Fruit fly (Drosophila melanogaster) whole organism, embryonic: ENCODE measurements around the gene Spn88Eb.

ENCODE experiments used
- Abd-B ChIP-seq: fragments of 200-800 bp; sonication (Bioruptor generic); optimal IDR thresholded peaks from 2 replicates; lab custom pipeline; 2018; ENCODE audit warnings: missing biosample characterization, mild to moderate bottlenecking, missing genetic modification characterization, moderate library complexity
- Atf-2 ChIP-seq: fragments of 200-800 bp; sonication (Bioruptor generic); optimal IDR thresholded peaks from 2 replicates; lab custom pipeline; 2016; ENCODE audit warnings: missing biosample characterization, missing genetic modification characterization
- Awh ChIP-seq: fragments of 200-800 bp; sonication (Bioruptor generic); IDR thresholded peaks from 2 replicates; pipeline ENCODE4, ENCODE4 v1.3.6; 2022; ENCODE audit warnings: missing biosample characterization, missing genetic modification characterization
- C15 ChIP-seq: fragments of 200-800 bp; sonication (Bioruptor generic); IDR thresholded peaks from 3 replicates; pipeline ENCODE4 v1.3.6; 2022; ENCODE audit warnings: missing biosample characterization, missing genetic modification characterization
- CG10147 ChIP-seq: fragments of 200-800 bp; sonication (Bioruptor generic); optimal IDR thresholded peaks from 2 replicates; lab custom pipeline; 2019; ENCODE audit warnings: missing biosample characterization, mild to moderate bottlenecking, missing genetic modification characterization, moderate library complexity
- CG1024 ChIP-seq: fragments of 200-800 bp; sonication (Bioruptor generic); IDR thresholded peaks from 2 replicates; pipeline ENCODE4 v1.3.6; 2022; ENCODE audit warnings: missing biosample characterization, missing genetic modification characterization
- CG12236 ChIP-seq: fragments of 200-800 bp; sonication (Bioruptor generic); optimal IDR thresholded peaks from 2 replicates; lab custom pipeline; 2016; ENCODE audit warnings: missing biosample characterization, missing genetic modification characterization
- CG1233 ChIP-seq: fragments of 200-800 bp; sonication (Bioruptor generic); optimal IDR thresholded peaks from 4 replicates; lab custom pipeline; 2018; ENCODE audit warnings: missing biosample characterization, mild to moderate bottlenecking, missing genetic modification characterization
- CG12391 ChIP-seq: fragments of 200-800 bp; sonication (Bioruptor generic); optimal IDR thresholded peaks from 3 replicates; lab custom pipeline; 2018; ENCODE audit warnings: missing biosample characterization, mild to moderate bottlenecking, missing genetic modification characterization, moderate library complexity
- CG15073 ChIP-seq: fragments of 200-800 bp; sonication (Bioruptor generic); optimal IDR thresholded peaks from 2 replicates; lab custom pipeline; 2016; ENCODE audit warnings: missing biosample characterization, missing genetic modification characterization
- CG17361 ChIP-seq: fragments of 200-800 bp; sonication (Bioruptor generic); IDR thresholded peaks from 3 replicates; pipeline ENCODE4 v1.3.6; 2022; ENCODE audit warnings: missing biosample characterization, missing genetic modification characterization
- CG17612 ChIP-seq: fragments of 200-800 bp; sonication (Bioruptor generic); IDR thresholded peaks from 2 replicates; pipeline ENCODE4 v1.3.6; 2022; ENCODE audit warnings: missing biosample characterization, missing genetic modification characterization
- CG30431 ChIP-seq: fragments of 200-800 bp; sonication (Bioruptor generic); optimal IDR thresholded peaks from 2 replicates; lab custom pipeline; 2017; ENCODE audit warnings: missing biosample characterization, missing genetic modification characterization
- CG31441 ChIP-seq: fragments of 200-800 bp; sonication (Bioruptor generic); IDR thresholded peaks from 2 replicates; pipeline ENCODE4 v1.3.6; 2022; ENCODE audit warnings: missing biosample characterization, missing genetic modification characterization
- CG32532 ChIP-seq: fragments of 200-800 bp; sonication (Bioruptor generic); IDR thresholded peaks from 2 replicates; pipeline ENCODE4 v1.3.6; 2022; ENCODE audit warnings: missing biosample characterization, missing genetic modification characterization
- CG32772 ChIP-seq: fragments of 200-800 bp; sonication (Bioruptor generic); IDR thresholded peaks from 2 replicates; pipeline ENCODE4 v1.3.6; 2022; ENCODE audit warnings: missing biosample characterization, missing genetic modification characterization
- CG33213 ChIP-seq: fragments of 200-800 bp; sonication (Bioruptor generic); optimal IDR thresholded peaks from 3 replicates; lab custom pipeline; 2016; ENCODE audit warnings: missing biosample characterization, missing genetic modification characterization
- CG6272 ChIP-seq: fragments of 200-800 bp; sonication (Bioruptor generic); IDR thresholded peaks from 2 replicates; pipeline ENCODE4 v1.3.6; 2022; ENCODE audit warnings: missing biosample characterization, missing genetic modification characterization
- CG7745 ChIP-seq: fragments of 200-800 bp; sonication (Bioruptor generic); optimal IDR thresholded peaks from 2 replicates; lab custom pipeline; 2018; ENCODE audit warnings: missing biosample characterization, mild to moderate bottlenecking, missing genetic modification characterization, moderate library complexity
- CG7786 ChIP-seq: fragments of 200-800 bp; sonication (Bioruptor generic); optimal IDR thresholded peaks from 2 replicates; lab custom pipeline; 2016; ENCODE audit warnings: missing biosample characterization, missing genetic modification characterization
- CG9437 ChIP-seq: fragments of 200-800 bp; sonication (Bioruptor generic); optimal IDR thresholded peaks from 2 replicates; lab custom pipeline; 2018; ENCODE audit warnings: missing biosample characterization, mild to moderate bottlenecking, missing genetic modification characterization
- CG9876 ChIP-seq: fragments of 200-800 bp; sonication (Bioruptor generic); optimal IDR thresholded peaks from 2 replicates; lab custom pipeline; 2016; ENCODE audit warnings: missing biosample characterization, missing genetic modification characterization
- Deaf1 ChIP-seq: fragments of 200-800 bp; optimal IDR thresholded peaks from 3 replicates; lab custom pipeline; 2019; ENCODE audit warnings: missing biosample characterization, mild to moderate bottlenecking, missing genetic modification characterization, moderate library complexity
- Dp ChIP-seq: fragments of 200-800 bp; sonication (Bioruptor generic); optimal IDR thresholded peaks from 2 replicates; lab custom pipeline; 2018; ENCODE audit warnings: missing biosample characterization, mild to moderate bottlenecking, missing genetic modification characterization, moderate library complexity
- Elba2 ChIP-seq: fragments of 200-800 bp; sonication (Bioruptor generic); optimal IDR thresholded peaks from 3 replicates; lab custom pipeline; 2016; ENCODE audit warnings: missing biosample characterization, missing genetic modification characterization
- Hmr ChIP-seq: fragments of 200-800 bp; sonication (Bioruptor generic); optimal IDR thresholded peaks from 3 replicates; lab custom pipeline; 2017; ENCODE audit warnings: mild to moderate bottlenecking, missing biosample characterization, missing genetic modification reagents, missing genetic modification characterization
- MBD-R2 ChIP-seq: fragments of 200-800 bp; sonication (Bioruptor generic); IDR thresholded peaks from 2 replicates; pipeline ENCODE4 v1.3.6; 2022; ENCODE audit warnings: missing biosample characterization, missing genetic modification characterization
- Mad ChIP-seq: fragments of 200-800 bp; sonication (Bioruptor generic); optimal IDR thresholded peaks from 2 replicates; lab custom pipeline; 2016; ENCODE audit warnings: missing biosample characterization, missing genetic modification characterization
- Stat92E ChIP-seq, 3 experiments: fragments of >200 bp in 2 of 3; fragments of 200-800 bp in 1 of 3; sonication (Bioruptor generic) in 1 of 3; optimal IDR thresholded peaks; 2 replicates each; lab custom pipeline; 2017 to 2019; ENCODE audit warnings: missing biosample characterization in 3 of 3, missing genetic modification characterization in 3 of 3, mild to moderate bottlenecking in 1 of 3, moderate library complexity in 1 of 3
- ac ChIP-seq: fragments of 200-800 bp; sonication (Bioruptor generic); optimal IDR thresholded peaks from 3 replicates; lab custom pipeline; 2017; ENCODE audit warnings: missing biosample characterization, mild to moderate bottlenecking, missing genetic modification characterization
- dm ChIP-seq: fragments of 200-800 bp; sonication (Bioruptor generic); optimal IDR thresholded peaks from 3 replicates; lab custom pipeline; 2016; ENCODE audit warnings: missing biosample characterization, missing genetic modification characterization
- fd96Cb ChIP-seq: fragments of 200-800 bp; sonication (Bioruptor generic); optimal IDR thresholded peaks from 2 replicates; lab custom pipeline; 2018; ENCODE audit warnings: missing biosample characterization, mild to moderate bottlenecking, missing genetic modification characterization, moderate library complexity
- grn ChIP-seq: fragments of 200-800 bp; sonication (Bioruptor generic); optimal IDR thresholded peaks from 3 replicates; lab custom pipeline; 2017; ENCODE audit warnings: missing biosample characterization, missing genetic modification characterization
- gt ChIP-seq: fragments of 200-800 bp; sonication (Bioruptor generic); IDR thresholded peaks from 2 replicates; pipeline ENCODE4 v1.3.6; 2022; ENCODE audit warnings: missing biosample characterization, missing genetic modification characterization
- h ChIP-seq: fragments of >200 bp; optimal IDR thresholded peaks from 2 replicates; lab custom pipeline; 2017
- hbn ChIP-seq: fragments of 200-800 bp; sonication (Bioruptor generic); IDR thresholded peaks from 2 replicates; pipeline ENCODE4 v1.3.6; 2022; ENCODE audit warnings: missing biosample characterization, missing genetic modification characterization; ENCODE audit not compliant: partially characterized antibody
- her ChIP-seq: fragments of 200-800 bp; sonication (Bioruptor generic); optimal IDR thresholded peaks from 2 replicates; lab custom pipeline; 2016; ENCODE audit warnings: missing biosample characterization, missing genetic modification characterization
- onecut ChIP-seq: fragments of 200-800 bp; sonication (Bioruptor generic); IDR thresholded peaks from 2 replicates; pipeline ENCODE4 v1.3.6; 2022; ENCODE audit warnings: missing biosample characterization, missing genetic modification characterization
- pb ChIP-seq: fragments of 200-800 bp; sonication (Bioruptor generic); optimal IDR thresholded peaks from 3 replicates; lab custom pipeline; 2016; ENCODE audit warnings: missing biosample characterization, missing genetic modification characterization
- peb ChIP-seq: fragments of 200-800 bp; sonication (Bioruptor generic); IDR thresholded peaks from 2 replicates; pipeline ENCODE4 v1.3.6; 2022; ENCODE audit warnings: missing biosample characterization, missing genetic modification characterization
- prd ChIP-seq, 3 experiments: fragments of >200 bp in 2 of 3; fragments of 200-800 bp in 1 of 3; sonication (Bioruptor generic) in 1 of 3; optimal IDR thresholded peaks in 2 of 3; IDR thresholded peaks in 1 of 3; 2 replicates in 2 of 3; 3 replicates in 1 of 3; pipeline versions ENCODE4 v1.3.6 to Lab custom; 2017 to 2022; ENCODE audit warnings: missing biosample characterization in 1 of 3, missing genetic modification characterization in 1 of 3
- repo ChIP-seq: fragments of 200-800 bp; sonication (Bioruptor generic); optimal IDR thresholded peaks from 2 replicates; lab custom pipeline; 2016; ENCODE audit warnings: missing biosample characterization, missing genetic modification characterization
- ro ChIP-seq: fragments of 200-800 bp; sonication (Bioruptor generic); IDR thresholded peaks from 2 replicates; pipeline ENCODE4 v1.3.6; 2022; ENCODE audit warnings: missing biosample characterization, missing genetic modification characterization
- salm ChIP-seq: fragments of 200-800 bp; sonication (Bioruptor generic); optimal IDR thresholded peaks from 2 replicates; lab custom pipeline; 2018; ENCODE audit warnings: missing biosample characterization, mild to moderate bottlenecking, missing genetic modification characterization
- sc ChIP-seq, 3 experiments: fragments of >200 bp in 2 of 3; fragments of 200-800 bp in 1 of 3; sonication (Bioruptor generic) in 1 of 3; optimal IDR thresholded peaks; 2 replicates in 2 of 3; 3 replicates in 1 of 3; lab custom pipeline; 2017; ENCODE audit warnings: mild to moderate bottlenecking in 1 of 3, missing biosample characterization in 1 of 3, missing genetic modification characterization in 1 of 3, missing genetic modification reagents in 1 of 3
- scrt ChIP-seq: fragments of 200-800 bp; sonication (Bioruptor generic); optimal IDR thresholded peaks from 2 replicates; lab custom pipeline; 2018; ENCODE audit warnings: missing biosample characterization, mild to moderate bottlenecking, missing genetic modification characterization, moderate library complexity
- slou ChIP-seq: fragments of 200-800 bp; sonication (Bioruptor generic); optimal IDR thresholded peaks from 3 replicates; lab custom pipeline; 2016; ENCODE audit warnings: missing biosample characterization, missing genetic modification characterization
- tna ChIP-seq: fragments of 200-800 bp; sonication (Bioruptor generic); IDR thresholded peaks from 2 replicates; pipeline ENCODE4 v1.3.6; 2022; ENCODE audit warnings: missing biosample characterization, missing genetic modification characterization; ENCODE audit not compliant: partially characterized antibody
- trem ChIP-seq: fragments of 200-800 bp; optimal IDR thresholded peaks from 3 replicates; lab custom pipeline; 2019; ENCODE audit warnings: missing biosample characterization, mild to moderate bottlenecking, missing genetic modification characterization, moderate library complexity
- wdn ChIP-seq: fragments of 200-800 bp; sonication (Bioruptor generic); IDR thresholded peaks from 2 replicates; pipeline ENCODE4 v1.3.6; 2022; ENCODE audit warnings: missing biosample characterization, missing genetic modification characterization

Gene Spn88Eb

DNA sequence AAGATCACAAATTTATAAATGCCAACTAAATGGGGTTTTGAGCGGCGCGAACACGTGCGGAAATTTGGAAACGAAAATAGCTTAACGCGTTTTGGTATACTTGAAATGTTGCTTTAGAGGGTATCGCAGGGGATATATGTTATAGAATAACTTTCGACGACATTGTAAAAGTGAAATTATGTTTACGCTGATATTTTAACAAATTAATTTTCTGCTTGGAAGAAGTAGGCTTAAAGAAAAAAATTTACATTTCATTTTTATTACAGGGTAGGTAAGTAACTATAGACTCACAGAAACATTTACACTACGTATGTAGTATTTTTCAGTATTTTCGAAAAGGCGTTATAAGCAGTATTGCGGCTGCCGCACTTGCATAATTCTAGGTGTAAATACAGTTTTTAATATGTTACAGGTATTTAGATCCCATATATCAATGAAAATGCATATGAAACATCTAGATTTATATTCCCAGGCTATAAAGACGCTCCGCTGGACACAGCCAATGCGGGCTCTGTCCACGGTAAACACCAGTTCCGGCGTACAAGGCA lies 20.8 kb upstream of the Spn88Eb start, which contains the start of the genes Art3 and mRpS10 (continued):
- TF ChIP-seq CG15073 (GFP tag; lab: Kevin White, UChicago): peak; percentile 96
- peak; percentile 100 for TF ChIP-seq gt
- TF ChIP-seq CG17612: peak; percentile 100
- peak; percentile 68 for TF ChIP-seq Dp (GFP tag; lab: Kevin White, UChicago)
- peak; percentile 100 for TF ChIP-seq C15 (GFP tag; lab: Robert Waterston, UW)
- TF ChIP-seq peb (GFP tag; lab: Robert Waterston, UW): peak; percentile 100
- TF ChIP-seq CG12391: peak; percentile 100
- peak; percentile 100 for TF ChIP-seq wdn (GFP tag; lab: Robert Waterston, UW)
- peak; percentile 100 for TF ChIP-seq CG7786 (GFP tag; lab: Kevin White, UChicago)
- peak; percentile 95 for TF ChIP-seq grn (GFP tag; lab: Kevin White, UChicago)
- peak; percentile 100 for TF ChIP-seq CG30431 (GFP tag; lab: Kevin White, UChicago)
- TF ChIP-seq Deaf1 (tag; lab: Kevin White, UChicago): peak; percentile 94
- TF ChIP-seq pb (GFP tag; lab: Kevin White, UChicago): peak; percentile 100
- TF ChIP-seq Atf-2 (GFP tag; lab: Kevin White, UChicago): peak; percentile 100
- peak; percentile 100 for TF ChIP-seq Mad (GFP tag; lab: Kevin White, UChicago)
- peak; percentile 99 for TF ChIP-seq onecut (GFP tag; lab: Robert Waterston, UW)
- peak; percentile 100 for TF ChIP-seq CG12236 (GFP tag; lab: Kevin White, UChicago)
- peak; percentile 100 for TF ChIP-seq dm (GFP tag; lab: Kevin White, UChicago)
- no peak for TF ChIP-seq sc (optimal IDR thresholded peaks at IDR 0.05; lab: Kevin White, UChicago)
- peak; percentile 100 for TF ChIP-seq sc (GFP tag; optimal IDR thresholded peaks at IDR 0.05; lab: Kevin White, UChicago)
- no peak for TF ChIP-seq prd (optimal IDR thresholded peaks at IDR 0.05; lab: Kevin White, UChicago)
- peak; percentile 100 for TF ChIP-seq prd (GFP tag; IDR thresholded peaks at IDR 0.05; lab: Robert Waterston, UW)
- peak; percentile 100 for TF ChIP-seq slou (GFP tag; lab: Kevin White, UChicago)
- TF ChIP-seq CG1233: peak; percentile 100
- peak; percentile 100 for TF ChIP-seq CG32532 (GFP tag; lab: Robert Waterston, UW)
- peak; percentile 100 for TF ChIP-seq CG17361 (GFP tag; lab: Robert Waterston, UW)
- TF ChIP-seq ac (GFP tag; lab: Kevin White, UChicago): peak; percentile 100
- TF ChIP-seq ro (GFP tag; lab: Robert Waterston, UW): peak; percentile 100
- 0 out of 2 replicates have a peak, but pooled peaks have one; percentile 10 for TF ChIP-seq tna (GFP tag; lab: Robert Waterston, UW)
- peak; percentile 98 for TF ChIP-seq CG9437
- TF ChIP-seq CG32772 (GFP tag; lab: Robert Waterston, UW): peak; percentile 100
- TF ChIP-seq MBD-R2: peak; percentile 100
- peak; percentile 100 for TF ChIP-seq Elba2 (GFP tag; lab: Kevin White, UChicago)
- peak; percentile 98 for TF ChIP-seq trem (tag; lab: Kevin White, UChicago)
- TF ChIP-seq Abd-B (GFP tag; lab: Kevin White, UChicago): peak; percentile 100
- peak; percentile 99 for TF ChIP-seq scrt (GFP tag; lab: Kevin White, UChicago)
- TF ChIP-seq h: no peak
- TF ChIP-seq Hmr (GFP tag; lab: Kevin White, UChicago): peak; percentile 100
- TF ChIP-seq CG31441 (GFP tag; lab: Robert Waterston, UW): peak; percentile 100
- peak; percentile 100 for TF ChIP-seq Awh
- TF ChIP-seq CG9876: peak; percentile 99
- TF ChIP-seq CG6272 (GFP tag; lab: Robert Waterston, UW): peak; percentile 100
- TF ChIP-seq fd96Cb (tag; lab: Kevin White, UChicago): peak; percentile 100
- peak; percentile 99 for TF ChIP-seq CG7745 (tag; lab: Kevin White, UChicago)
- peak; percentile 100 for TF ChIP-seq CG33213
- TF ChIP-seq repo (GFP tag; lab: Kevin White, UChicago): peak; percentile 100
- TF ChIP-seq her: peak; percentile 98
- peak; percentile 99 for TF ChIP-seq CG1024
- peak; percentile 47 for TF ChIP-seq hbn
- peak in 1 of 3 experiments; percentile 100 for TF ChIP-seq Stat92E (GFP tag; optimal IDR thresholded peaks at IDR 0.05; lab: Kevin White, UChicago)
- TF ChIP-seq salm (tag; lab: Kevin White, UChicago): peak; percentile 100
- TF ChIP-seq CG10147 (GFP tag; lab: Kevin White, UChicago): peak; percentile 100
